Worm (Caenorhabditis elegans) whole organism, L4/young adult: ENCODE measurements around the gene R02F11.12.

Experiments
- W03F9.2 ChIP-seq: fragments of 150-350 bp; optimal IDR thresholded peaks from 2 replicates; lab custom pipeline; 2014; ENCODE audit warnings: missing biosample characterization, missing genetic modification characterization
- him-1 ChIP-seq: sonication (generic microtip); optimal IDR thresholded peaks from 2 replicates; lab custom pipeline; 2016; ENCODE audit warnings: missing genotype, missing genetic modification reagents, missing genetic modification characterization, missing compliant biosample characterization

- TF ChIP-seq W03F9.2 (tag; lab: Kevin White, UChicago) (no peak), him-1 (tag; lab: Kevin White, UChicago) (no peak)
Observed at ce11 chrV:4750294-4750693, 40.2 kb upstream of the R02F11.12 start, which contains the start of gene C18G1.6.
